Fruit fly (Drosophila melanogaster): Measurements from ENCODE around the gene CG14238.
A peak's percentile ranks its signal among the peaks of the same experiment; 100 is the strongest.

DNA sequence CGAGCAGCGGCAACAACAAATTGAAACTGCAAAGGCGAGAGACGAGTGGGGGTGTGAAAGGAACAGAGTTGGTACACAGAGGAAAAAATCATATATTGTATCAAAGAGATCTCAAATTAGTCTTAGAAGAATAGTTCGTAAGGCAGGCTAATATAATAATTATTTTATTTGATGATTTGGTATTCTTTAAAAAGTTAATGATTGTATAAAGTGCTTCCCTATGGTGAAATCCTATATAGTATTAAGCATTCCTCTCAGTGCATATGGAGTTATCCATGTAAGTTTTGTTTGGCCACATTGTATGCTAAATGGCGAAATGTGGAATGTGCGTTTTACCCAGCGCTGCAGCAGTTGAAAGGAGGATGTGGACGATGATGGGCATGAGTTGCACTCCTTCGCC lies 25.6 kb downstream of the CG14238 start:
- peak; percentile 9 for TF ChIP-seq CG15710 (tag; optimal IDR thresholded peaks at IDR 0.05)
- no peak for TF ChIP-seq CG13204 (GFP tag; optimal IDR thresholded peaks at IDR 0.05)
- TF ChIP-seq CG8301 (tag; optimal IDR thresholded peaks at IDR 0.05), result peak; percentile 20

All from whole organism, pupa.